Fruit fly (Drosophila melanogaster): ENCODE data around the gene CG43390.

The CG43390 gene

dm6 chr3L:11536132-11536531, 43.6 kb downstream of the CG43390 start (continued):
- TF ChIP-seq Xrp1 (GFP tag; IDR thresholded peaks at IDR 0.05) (peak; percentile 48; the same call in 1 of the 2 replicates), D (optimal IDR thresholded peaks at IDR 0.05) (no peak), D (GFP tag; optimal IDR thresholded peaks at IDR 0.05) (no peak), CG43689 (GFP tag; IDR thresholded peaks at IDR 0.05) (no peak), CG8290 (GFP tag; optimal IDR thresholded peaks at IDR 0.05) (no peak), CG8290 (tag; optimal IDR thresholded peaks at IDR 0.05) (no peak), CG30431 (GFP tag; optimal IDR thresholded peaks at IDR 0.05) (no peak), Hmr (GFP tag; optimal IDR thresholded peaks at IDR 0.05) (no peak), Hmx (GFP tag; optimal IDR thresholded peaks at IDR 0.05) (no peak), Vsx1 (GFP tag; optimal IDR thresholded peaks at IDR 0.05) (peak; percentile 15), CG17568 (GFP tag; optimal IDR thresholded peaks at IDR 0.05) (no peak), dpn (GFP tag; optimal IDR thresholded peaks at IDR 0.05) (no peak), zf30C (GFP tag; optimal IDR thresholded peaks at IDR 0.05) (no peak), CG13775 (GFP tag; optimal IDR thresholded peaks at IDR 0.05) (no peak), Camta (GFP tag; optimal IDR thresholded peaks at IDR 0.05) (no peak), Dip2 (GFP tag; IDR thresholded peaks at IDR 0.05) (no peak), CG4424 (GFP tag; optimal IDR thresholded peaks at IDR 0.05) (peak; percentile 22), D19A (tag; optimal IDR thresholded peaks at IDR 0.05) (no peak), CG17359 (tag; optimal IDR thresholded peaks at IDR 0.05) (peak; percentile 20), ssp (GFP tag; IDR thresholded peaks at IDR 0.05) (0 out of 2 replicates have a peak, but pooled peaks have one; percentile 16), CG34376 (GFP tag; optimal IDR thresholded peaks at IDR 0.05) (no peak), tup (GFP tag; optimal IDR thresholded peaks at IDR 0.05) (no peak), CkIIα-i1 (GFP tag; IDR thresholded peaks at IDR 0.05) (no peak), tx (GFP tag; optimal IDR thresholded peaks at IDR 0.05) (no peak), onecut (GFP tag; IDR thresholded peaks at IDR 0.05) (no peak), cg (GFP tag; optimal IDR thresholded peaks at IDR 0.05) (no peak), Doc2 (GFP tag; IDR thresholded peaks at IDR 0.05) (no peak), chinmo (GFP tag; IDR thresholded peaks at IDR 0.05; ENCODE audit: partially characterized antibody) (no peak), CG3726 (GFP tag; IDR thresholded peaks at IDR 0.05) (no peak), danr (GFP tag; IDR thresholded peaks at IDR 0.05) (no peak), kay (GFP tag; optimal IDR thresholded peaks at IDR 0.05) (no peak), CG1647 (GFP tag; optimal IDR thresholded peaks at IDR 0.05) (no peak), CG2889 (GFP tag; IDR thresholded peaks at IDR 0.05) (no peak), otp (GFP tag; IDR thresholded peaks at IDR 0.05) (0 out of 3 replicates have a peak, but pooled peaks have one; percentile 19), HHEX (GFP tag; optimal IDR thresholded peaks at IDR 0.05) (no peak), bsh (GFP tag; optimal IDR thresholded peaks at IDR 0.05) (peak in 1 of 2 experiments; percentile 41), ase (GFP tag; IDR thresholded peaks at IDR 0.05) (no peak), CG9609 (GFP tag; optimal IDR thresholded peaks at IDR 0.05) (no peak), Meics (GFP tag; optimal IDR thresholded peaks at IDR 0.05) (no peak), Bteb2 (GFP tag; optimal IDR thresholded peaks at IDR 0.05) (no peak), inv (GFP tag; IDR thresholded peaks at IDR 0.05; ENCODE audit: partially characterized antibody) (no peak), zen (tag; optimal IDR thresholded peaks at IDR 0.05) (no peak), her (GFP tag; optimal IDR thresholded peaks at IDR 0.05) (no peak), ftz-f1 (GFP tag; optimal IDR thresholded peaks at IDR 0.05) (no peak), CG3847 (GFP tag; IDR thresholded peaks at IDR 0.05) (no peak), pnt (GFP tag; optimal IDR thresholded peaks at IDR 0.05) (no peak), YL-1 (GFP tag; optimal IDR thresholded peaks at IDR 0.05) (no peak), CG2202 (tag; optimal IDR thresholded peaks at IDR 0.05) (no peak), CG10366 (GFP tag; IDR thresholded peaks at IDR 0.05) (no peak), dm (GFP tag; optimal IDR thresholded peaks at IDR 0.05) (no peak), exex (tag; optimal IDR thresholded peaks at IDR 0.05) (no peak), CG10209 (GFP tag; optimal IDR thresholded peaks at IDR 0.05) (no peak), CG31441 (GFP tag; IDR thresholded peaks at IDR 0.05) (peak; percentile 29; the same call in 1 of the 2 replicates)
